Worm (Caenorhabditis elegans): ENCODE data around the gene R03D7.2.

- TF ChIP-seq mep-1 (tag; optimal IDR thresholded peaks at IDR 0.05) (no peak), C34B4.2 (tag; optimal IDR thresholded peaks at IDR 0.05) (no peak), nhr-90 (tag; optimal IDR thresholded peaks at IDR 0.05; ENCODE audit: poor library complexity) (no peak), nhr-76 (tag; optimal IDR thresholded peaks at IDR 0.05) (no peak)
These were observed 22.0 kb downstream of the R03D7.2 start for ce11 chrII:10912995-10913394.
